Worm (Caenorhabditis elegans): ENCODE measurements around the gene nas-3.

The nas-3 gene

DNA sequence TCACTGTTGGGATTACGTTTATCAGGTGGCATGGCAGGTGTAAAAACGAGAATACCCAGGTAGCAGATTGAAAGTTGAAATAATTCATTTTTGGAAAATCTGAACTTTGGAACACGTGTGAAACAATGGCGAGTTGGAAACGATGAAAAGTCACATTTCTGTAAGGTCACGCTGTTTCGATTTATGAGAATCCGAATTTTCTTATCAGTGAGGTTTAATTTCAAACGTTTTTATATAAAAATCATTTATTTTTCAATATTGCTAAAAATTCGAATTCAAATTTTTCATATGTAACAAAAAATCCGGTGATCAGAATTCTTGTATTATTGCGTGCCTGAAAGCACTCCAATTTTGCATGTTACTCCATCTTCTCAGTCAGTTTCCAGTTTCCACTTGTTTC is 15.4 kb upstream of the nas-3 start, which contains the start of gene F07D3.3:
Gene F07D3.3 (minus strand): TSS at position 101 of the 400 bp plus-strand sequence.
- TF ChIP-seq hmg-20 (GFP tag; IDR thresholded peaks at IDR 0.05), result no peak
- TF ChIP-seq rcor-1 (GFP tag; IDR thresholded peaks at IDR 0.05), result no peak

DNA sequence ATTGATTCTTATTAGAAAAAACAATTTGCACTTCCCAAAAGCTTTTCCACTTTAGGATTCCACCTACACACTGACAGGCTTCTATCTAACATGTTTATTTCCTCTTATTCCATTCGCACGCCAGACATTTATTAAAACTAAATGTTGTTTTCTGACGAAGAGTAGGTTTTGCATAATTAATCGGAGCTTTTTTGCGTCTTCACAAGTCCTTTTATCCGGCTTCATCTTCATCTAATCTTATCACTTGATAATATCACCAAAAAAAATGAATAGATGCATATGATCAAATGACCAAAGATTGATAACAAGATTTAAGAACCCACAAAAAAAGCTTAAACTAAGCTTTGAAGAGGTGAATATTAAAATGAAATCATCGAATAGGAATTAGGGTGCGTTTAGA is 12.4 kb upstream of the nas-3 start:
- TF ChIP-seq hrde-1 (tag; optimal IDR thresholded peaks at IDR 0.05; ENCODE audit: borderline replicate concordance) (no peak), gei-17 (GFP tag; optimal IDR thresholded peaks at IDR 0.05) (no peak), lsl-1 (GFP tag; optimal IDR thresholded peaks at IDR 0.05) (no peak), F37B4.10 (GFP tag; IDR thresholded peaks at IDR 0.05) (no peak), ztf-25 (GFP tag; IDR thresholded peaks at IDR 0.05) (no peak), ztf-6 (GFP tag; IDR thresholded peaks at IDR 0.05) (no peak), efl-1 (GFP tag; optimal IDR thresholded peaks at IDR 0.05) (no peak), hsf-1 (GFP tag; IDR thresholded peaks at IDR 0.05) (no peak), ceh-100 (GFP tag; IDR thresholded peaks at IDR 0.05) (no peak), F33H1.4 (GFP tag; IDR thresholded peaks at IDR 0.05) (no peak), nhr-179 (tag; optimal IDR thresholded peaks at IDR 0.05) (no peak), K12H6.12 (tag; optimal IDR thresholded peaks at IDR 0.05) (no peak), F22D6.2 (tag; optimal IDR thresholded peaks at IDR 0.05) (no peak), hlh-26 (GFP tag; conservative IDR thresholded peaks at IDR 0.05) (no peak), Y53G8AR.9 (GFP tag; conservative IDR thresholded peaks at IDR 0.05) (no peak)

DNA sequence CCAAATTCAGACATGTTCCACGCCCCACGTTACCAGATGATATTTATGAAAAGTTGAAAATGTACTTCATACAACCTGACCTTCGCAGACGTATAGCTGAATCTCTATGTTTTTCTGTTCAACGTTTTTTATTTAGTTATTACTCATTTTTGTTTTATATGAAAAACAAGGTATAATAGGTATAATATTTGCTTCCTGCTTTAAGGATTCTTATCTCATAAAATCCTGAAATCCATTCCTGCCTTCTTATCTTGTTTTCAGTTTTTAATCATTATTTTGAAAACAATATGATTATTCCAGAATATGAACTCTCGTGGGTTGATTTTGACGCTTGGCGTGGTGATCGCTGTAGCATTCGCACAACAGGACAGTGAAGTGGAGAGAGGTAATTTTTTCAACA is 6.3 kb upstream of the nas-3 start, which contains the start of gene flp-6:
Gene flp-6 (plus strand): TSS at position 301 of the 400 bp plus-strand sequence.
- TF ChIP-seq ztf-18 (tag; optimal IDR thresholded peaks at IDR 0.05) (no peak), F10E7.11 (tag; optimal IDR thresholded peaks at IDR 0.05) (no peak), F37B4.10 (GFP tag; IDR thresholded peaks at IDR 0.05) (no peak), bed-2 (GFP tag; IDR thresholded peaks at IDR 0.05) (no peak), athp-1 (tag; optimal IDR thresholded peaks at IDR 0.05) (no peak), hsf-1 (GFP tag; IDR thresholded peaks at IDR 0.05) (no peak), ceh-40 (GFP tag; IDR thresholded peaks at IDR 0.05) (no peak), lir-1 (GFP tag; conservative IDR thresholded peaks at IDR 0.05) (no peak), let-607 (tag; optimal IDR thresholded peaks at IDR 0.05) (no peak), dpl-1 (GFP tag; optimal IDR thresholded peaks at IDR 0.05) (no peak), dpff-1 (tag; optimal IDR thresholded peaks at IDR 0.05) (no peak), pha-4 (tag; optimal IDR thresholded peaks at IDR 0.05) (no peak), hrde-1 (tag; optimal IDR thresholded peaks at IDR 0.05; ENCODE audit: borderline replicate concordance) (no peak), Y53F4B.3 (GFP tag; IDR thresholded peaks at IDR 0.05) (no peak), tlf-1 (GFP tag; optimal IDR thresholded peaks at IDR 0.05) (no peak), him-1 (tag; optimal IDR thresholded peaks at IDR 0.05) (no peak), ZK185.1 (tag; optimal IDR thresholded peaks at IDR 0.05; ENCODE audit: poor library complexity, severe bottlenecking) (no peak), C06A6.2 (GFP tag; conservative IDR thresholded peaks at IDR 0.05) (no peak)

DNA sequence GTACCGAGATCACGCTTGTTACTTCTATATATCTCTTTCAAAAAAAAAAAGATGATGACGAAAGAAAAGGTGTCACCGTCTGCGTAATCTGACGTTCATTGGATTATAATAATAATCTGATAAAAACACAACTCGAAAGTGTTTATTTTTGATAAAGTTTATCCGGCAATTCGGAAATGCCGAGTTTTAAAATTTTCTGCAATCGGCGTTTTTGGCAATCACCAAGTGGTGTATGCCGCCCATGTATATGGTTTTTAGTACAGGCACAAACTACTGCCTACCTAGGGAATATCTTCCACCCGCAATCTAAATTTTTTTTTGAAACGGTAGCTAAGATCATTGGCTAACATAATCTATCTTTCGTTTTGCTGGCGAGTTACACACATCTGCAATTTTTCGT is 4.0 kb upstream of the nas-3 start:
- TF ChIP-seq hmg-1.2 (GFP tag; IDR thresholded peaks at IDR 0.05) (no peak), dpl-1 (GFP tag; optimal IDR thresholded peaks at IDR 0.05) (no peak), Y95B8A.8 (GFP tag; IDR thresholded peaks at IDR 0.05) (no peak), xnd-1 (tag; optimal IDR thresholded peaks at IDR 0.05) (no peak), C06A6.2 (GFP tag; conservative IDR thresholded peaks at IDR 0.05) (no peak), lsy-27 (tag; optimal IDR thresholded peaks at IDR 0.05; ENCODE audit: borderline replicate concordance, insufficient read depth) (no peak), ztf-6 (GFP tag; IDR thresholded peaks at IDR 0.05) (no peak), zfh-2 (GFP tag; conservative IDR thresholded peaks at IDR 0.05) (no peak), K11D2.4 (GFP tag; IDR thresholded peaks at IDR 0.05) (no peak), ZK185.1 (tag; optimal IDR thresholded peaks at IDR 0.05; ENCODE audit: poor library complexity, severe bottlenecking) (no peak), rec-8 (tag; optimal IDR thresholded peaks at IDR 0.05) (no peak), F52B5.7 (tag; optimal IDR thresholded peaks at IDR 0.05) (no peak), F55B11.4 (tag; optimal IDR thresholded peaks at IDR 0.05; ENCODE audit: borderline replicate concordance, insufficient read depth) (no peak), die-1 (tag; optimal IDR thresholded peaks at IDR 0.05) (no peak), ama-1 (optimal IDR thresholded peaks at IDR 0.05) (no peak), ama-1 (GFP tag; optimal IDR thresholded peaks at IDR 0.05) (no peak)

Data from whole organism, young adult.